Worm (Caenorhabditis elegans) whole organism, mixed stage, embryonic: ENCODE results near the gene stdh-3.

Experiments used
- M03D4.4 ChIP-seq: sonication (generic microtip); optimal IDR thresholded peaks from 2 replicates; lab custom pipeline; 2017; ENCODE audit warnings: mild to moderate bottlenecking, missing genetic modification characterization, missing compliant biosample characterization
- bed-3 ChIP-seq: fragments of 200-800 bp; sonication (Bioruptor generic); optimal IDR thresholded peaks from 3 replicates; lab custom pipeline; 2018; ENCODE audit warnings: mild to moderate bottlenecking, missing genetic modification characterization, moderate library complexity, missing compliant biosample characterization
- blmp-1 ChIP-seq: fragments of 150-350 bp; optimal IDR thresholded peaks from 2 replicates; lab custom pipeline; 2014; ENCODE audit warnings: missing biosample characterization, missing genetic modification characterization
- ceh-39 ChIP-seq: fragments of 150-350 bp; optimal IDR thresholded peaks from 2 replicates; lab custom pipeline; 2014; ENCODE audit warnings: missing biosample characterization, missing genetic modification characterization
- ceh-83 ChIP-seq: fragments of 200-800 bp; sonication (Bioruptor generic); optimal IDR thresholded peaks from 2 replicates; lab custom pipeline; 2018; ENCODE audit warnings: mild to moderate bottlenecking, missing genetic modification characterization, missing compliant biosample characterization
- ces-1 ChIP-seq: fragments of 150-350 bp; optimal IDR thresholded peaks from 2 replicates; lab custom pipeline; 2014; ENCODE audit warnings: missing biosample characterization, missing genetic modification reagents, missing genetic modification characterization
- cnd-1 ChIP-seq: fragments of 200-800 bp; sonication (Bioruptor generic); optimal IDR thresholded peaks from 2 replicates; lab custom pipeline; 2018; ENCODE audit warnings: mild to moderate bottlenecking, missing genetic modification characterization, missing compliant biosample characterization
- elt-1 ChIP-seq: sonication (generic microtip); optimal IDR thresholded peaks from 2 replicates; lab custom pipeline; 2017; ENCODE audit warnings: missing genetic modification characterization, mild to moderate bottlenecking, missing compliant biosample characterization, antibody characterized with exemption, moderate library complexity, borderline replicate concordance; ENCODE audit not compliant: insufficient read depth
- elt-3 ChIP-seq: fragments of 150-350 bp; optimal IDR thresholded peaks from 2 replicates; lab custom pipeline; 2014; ENCODE audit warnings: missing biosample characterization, missing genetic modification characterization
- ham-2 ChIP-seq: fragments of 200-800 bp; sonication (Bioruptor generic); optimal IDR thresholded peaks from 2 replicates; lab custom pipeline; 2018; ENCODE audit warnings: mild to moderate bottlenecking, missing genetic modification characterization, missing compliant biosample characterization
- hlh-1 ChIP-seq: fragments of 150-350 bp; optimal IDR thresholded peaks from 2 replicates; lab custom pipeline; 2014; ENCODE audit warnings: missing biosample characterization, missing genetic modification reagents, missing genetic modification characterization
- lin-13 ChIP-seq: fragments of 150-350 bp; optimal IDR thresholded peaks from 2 replicates; lab custom pipeline; 2014; ENCODE audit warnings: missing biosample characterization, missing genetic modification characterization
- lin-32 ChIP-seq: fragments of 200-800 bp; sonication (Bioruptor generic); optimal IDR thresholded peaks from 2 replicates; lab custom pipeline; 2018; ENCODE audit warnings: mild to moderate bottlenecking, missing genetic modification characterization, missing compliant biosample characterization
- mab-5 ChIP-seq: fragments of 150-350 bp; optimal IDR thresholded peaks from 2 replicates; lab custom pipeline; 2014; ENCODE audit warnings: missing biosample characterization, missing genetic modification characterization
- mep-1 ChIP-seq: fragments of 150-350 bp; optimal IDR thresholded peaks from 2 replicates; lab custom pipeline; 2017; ENCODE audit warnings: missing biosample characterization, missing genetic modification reagents, missing genetic modification characterization, inconsistent platforms
- mls-2 ChIP-seq: sonication (generic microtip); optimal IDR thresholded peaks from 2 replicates; lab custom pipeline; 2016; ENCODE audit warnings: mild to moderate bottlenecking, missing genetic modification characterization, moderate library complexity, missing compliant biosample characterization
- nhr-2 ChIP-seq: fragments of 150-350 bp; optimal IDR thresholded peaks from 2 replicates; lab custom pipeline; 2014; ENCODE audit warnings: missing biosample characterization, missing genetic modification characterization
- nhr-237 ChIP-seq: fragments of 150-350 bp; optimal IDR thresholded peaks from 2 replicates; lab custom pipeline; 2014; ENCODE audit warnings: missing biosample characterization, missing genetic modification characterization
- nhr-76 ChIP-seq: sonication (generic microtip); optimal IDR thresholded peaks from 2 replicates; lab custom pipeline; 2017; ENCODE audit warnings: missing biosample characterization, missing genetic modification characterization
- pha-4 ChIP-seq: fragments of 150-350 bp; optimal IDR thresholded peaks from 2 replicates; lab custom pipeline; 2018; ENCODE audit warnings: missing biosample characterization, missing genetic modification reagents, missing genetic modification characterization
- sem-2 ChIP-seq: fragments of 200-800 bp; sonication (Bioruptor generic); optimal IDR thresholded peaks from 2 replicates; lab custom pipeline; 2018; ENCODE audit warnings: mild to moderate bottlenecking, missing genetic modification characterization, missing compliant biosample characterization
- snpc-4 ChIP-seq: fragments of 150-350 bp; optimal IDR thresholded peaks from 2 replicates; lab custom pipeline; 2014; ENCODE audit warnings: missing biosample characterization, missing genetic modification characterization
- sptf-1 ChIP-seq: sonication (generic microtip); optimal IDR thresholded peaks from 2 replicates; lab custom pipeline; 2017; ENCODE audit warnings: mild to moderate bottlenecking, missing genetic modification characterization, moderate library complexity, missing compliant biosample characterization
- tbx-8 ChIP-seq: fragments of 200-800 bp; sonication (Bioruptor generic); optimal IDR thresholded peaks from 2 replicates; lab custom pipeline; 2018; ENCODE audit warnings: mild to moderate bottlenecking, missing genetic modification characterization, moderate library complexity, missing compliant biosample characterization
- unc-120 ChIP-seq: sonication (generic microtip); optimal IDR thresholded peaks from 2 replicates; lab custom pipeline; 2017; ENCODE audit warnings: missing genetic modification characterization, missing compliant biosample characterization; ENCODE audit not compliant: poor library complexity, severe bottlenecking
- unc-39 ChIP-seq: fragments of 150-350 bp; optimal IDR thresholded peaks from 2 replicates; lab custom pipeline; 2014; ENCODE audit warnings: missing biosample characterization, missing genetic modification characterization
- unc-62 ChIP-seq: fragments of 150-350 bp; optimal IDR thresholded peaks from 2 replicates; lab custom pipeline; 2014; ENCODE audit warnings: missing biosample characterization, missing genetic modification reagents, missing genetic modification characterization
- zip-8 ChIP-seq: fragments of 150-350 bp; optimal IDR thresholded peaks from 2 replicates; lab custom pipeline; 2014; ENCODE audit warnings: missing biosample characterization, missing genetic modification characterization

The stdh-3 gene

DNA sequence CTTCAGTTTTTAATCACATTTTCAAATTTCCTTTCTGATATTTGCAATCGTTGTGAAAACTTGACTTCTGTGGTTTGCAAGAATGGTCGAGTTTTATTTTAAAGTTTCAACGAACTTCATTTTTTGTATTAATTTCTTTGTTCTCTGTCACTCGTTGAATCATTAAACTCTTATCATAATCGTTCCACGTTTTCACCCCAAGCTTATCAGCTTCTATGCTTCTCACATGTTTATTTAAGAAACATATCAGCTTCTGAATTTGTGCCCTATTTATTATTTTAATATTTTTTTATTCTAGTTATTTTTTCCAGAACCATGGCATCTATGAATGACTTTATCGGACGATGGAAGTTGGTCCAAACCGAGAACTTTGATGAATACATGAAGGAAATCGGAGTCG lies 25.2 kb upstream of the stdh-3 start, which contains the start of gene lbp-7:
Gene lbp-7 (plus strand): TSS at position 312 of the 400 bp plus-strand sequence.
- TF ChIP-seq unc-39 (tag; lab: Kevin White, UChicago) (no peak), snpc-4 (tag; lab: Kevin White, UChicago) (no peak), nhr-237 (no peak), ceh-39 (no peak), lin-13 (tag; lab: Kevin White, UChicago) (no peak), M03D4.4 (tag; lab: Kevin White, UChicago) (no peak), blmp-1 (tag; lab: Kevin White, UChicago) (no peak), ceh-83 (GFP tag; lab: Kevin White, UChicago) (no peak), unc-120 (tag; lab: Kevin White, UChicago) (no peak), hlh-1 (tag; lab: Kevin White, UChicago) (no peak), nhr-2 (tag; lab: Kevin White, UChicago) (no peak), tbx-8 (GFP tag; lab: Kevin White, UChicago) (no peak), nhr-76 (no peak), mls-2 (tag; lab: Kevin White, UChicago) (no peak), sptf-1 (tag; lab: Kevin White, UChicago) (no peak), unc-62 (no peak), mep-1 (tag; lab: Kevin White, UChicago) (no peak), cnd-1 (tag; lab: Kevin White, UChicago) (no peak)

DNA sequence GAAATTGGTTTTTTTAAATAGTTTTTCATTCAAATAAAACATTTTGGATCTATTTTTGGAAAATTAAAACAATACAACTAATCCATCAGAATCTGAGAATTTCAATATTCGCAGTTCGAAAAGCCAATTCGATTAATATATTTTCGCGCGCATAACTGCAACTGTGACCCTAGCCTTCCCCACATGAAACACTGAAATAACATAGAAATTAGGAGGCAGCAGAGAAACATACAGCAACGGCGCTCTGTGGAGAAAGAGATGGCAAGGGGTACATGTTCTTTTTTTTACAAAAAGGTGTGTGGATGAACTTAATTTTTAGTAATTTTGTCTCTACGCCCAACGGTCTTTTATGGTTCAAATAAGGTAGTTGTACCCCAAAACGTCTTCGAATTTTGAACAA lies 24.2 kb upstream of the stdh-3 start:
- peak; percentile 3 for TF ChIP-seq hlh-1 (tag; lab: Kevin White, UChicago)
- TF ChIP-seq zip-8: no peak

DNA sequence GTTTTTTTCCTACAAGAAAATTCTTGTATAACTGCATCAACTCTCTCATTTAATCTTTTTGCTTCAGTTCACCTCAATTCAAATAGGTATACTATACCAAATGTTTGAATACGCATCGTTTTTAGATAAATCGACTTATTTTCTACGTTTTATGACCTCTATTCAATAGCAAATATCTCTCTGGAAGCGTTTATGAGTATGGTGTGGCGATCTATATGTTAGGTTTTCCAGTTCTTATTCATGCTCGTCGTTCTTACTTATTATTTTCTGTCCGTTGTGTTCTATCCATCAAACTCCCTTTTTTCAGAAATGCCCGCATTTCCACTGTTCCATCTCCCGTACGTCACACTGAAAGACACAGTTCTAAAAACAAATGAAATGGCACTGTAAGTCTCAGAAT lies 23.8 kb upstream of the stdh-3 start, which contains the start of gene T22G5.3:
Gene T22G5.3 (plus strand): TSS at position 301 of the 400 bp plus-strand sequence.
- TF ChIP-seq elt-1 (tag; lab: Kevin White, UChicago): no peak
- TF ChIP-seq blmp-1 (tag; lab: Kevin White, UChicago): no peak
- no peak for TF ChIP-seq tbx-8 (GFP tag; lab: Kevin White, UChicago)

- no peak for TF ChIP-seq M03D4.4 (tag; lab: Kevin White, UChicago)
- no peak for TF ChIP-seq sem-2 (GFP tag; lab: Kevin White, UChicago)
Measured at ce11 chrV:13887358-13887757, 17.1 kb upstream of the stdh-3 start, which contains the start of gene srsx-19. srsx-19 (plus strand) TSS chrV:13887658.

- TF ChIP-seq nhr-237 (no peak), zip-8 (no peak), nhr-2 (tag; lab: Kevin White, UChicago) (no peak), lin-13 (tag; lab: Kevin White, UChicago) (no peak), pha-4 (tag; lab: Kevin White, UChicago) (no peak), snpc-4 (tag; lab: Kevin White, UChicago) (no peak), lin-32 (GFP tag; lab: Kevin White, UChicago) (no peak), ces-1 (GFP tag; lab: Kevin White, UChicago) (no peak), elt-3 (no peak), ham-2 (GFP tag; lab: Kevin White, UChicago) (no peak)
Measured at ce11 chrV:13889516-13889915, 14.9 kb upstream of the stdh-3 start, which contains the start of gene spp-12. spp-12 (plus strand) TSS chrV:13889816.

DNA sequence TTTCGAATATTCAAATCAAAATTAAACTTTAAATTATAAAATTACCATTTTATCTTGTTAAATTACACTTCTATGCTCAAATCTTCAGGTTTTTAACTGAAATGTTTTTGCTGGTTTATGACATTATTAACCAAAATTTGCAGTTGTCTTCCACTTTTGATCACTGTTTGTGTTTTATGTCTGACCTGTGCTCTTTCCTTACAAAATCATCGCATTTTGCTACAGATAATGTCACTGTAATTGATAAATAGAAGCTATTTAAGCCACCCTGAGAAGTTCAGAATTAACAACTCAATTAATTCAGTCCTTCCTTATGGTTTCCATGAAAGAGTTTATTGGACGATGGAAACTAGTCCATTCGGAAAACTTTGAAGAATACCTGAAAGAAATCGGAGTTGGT lies 13.9 kb upstream of the stdh-3 start, which contains the start of gene lbp-8:
Gene lbp-8 (plus strand): TSS at position 301 of the 400 bp plus-strand sequence.
- no peak for TF ChIP-seq unc-39 (tag; lab: Kevin White, UChicago)
- no peak for TF ChIP-seq elt-3
- no peak for TF ChIP-seq pha-4 (tag; lab: Kevin White, UChicago)
- TF ChIP-seq mab-5: no peak
- TF ChIP-seq ceh-39: no peak
- TF ChIP-seq snpc-4 (tag; lab: Kevin White, UChicago): no peak
- TF ChIP-seq lin-32 (GFP tag; lab: Kevin White, UChicago): no peak
- TF ChIP-seq bed-3 (GFP tag; lab: Kevin White, UChicago): no peak
- no peak for TF ChIP-seq nhr-76
